Fruit fly (Drosophila melanogaster): ENCODE data around the gene CG31643.
A peak's percentile ranks its signal among the peaks of the same experiment; 100 is the strongest.

CG31643 gene

DNA sequence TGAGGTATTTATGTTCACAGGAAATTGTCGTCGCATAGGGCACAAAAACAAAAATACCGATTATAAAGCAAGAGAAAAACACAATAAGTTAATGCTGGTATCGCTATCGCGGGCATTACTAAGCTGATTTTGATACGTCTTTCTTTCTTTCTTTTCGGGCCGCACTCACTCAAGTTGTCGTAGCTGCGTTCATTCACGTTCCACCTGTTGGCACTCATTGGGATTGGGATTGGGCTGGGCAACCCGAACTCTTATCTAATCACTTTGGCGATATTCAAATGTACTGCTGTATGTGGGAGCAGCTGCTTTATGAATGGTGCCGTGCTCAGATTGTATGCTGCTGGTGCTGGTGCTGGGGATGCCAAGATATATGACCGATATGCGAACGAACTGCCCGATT lies 46.8 kb downstream of the CG31643 start (continued):
- TF ChIP-seq lbe (GFP tag; optimal IDR thresholded peaks at IDR 0.05) (no peak), CG3726 (GFP tag; IDR thresholded peaks at IDR 0.05) (no peak)

DNA sequence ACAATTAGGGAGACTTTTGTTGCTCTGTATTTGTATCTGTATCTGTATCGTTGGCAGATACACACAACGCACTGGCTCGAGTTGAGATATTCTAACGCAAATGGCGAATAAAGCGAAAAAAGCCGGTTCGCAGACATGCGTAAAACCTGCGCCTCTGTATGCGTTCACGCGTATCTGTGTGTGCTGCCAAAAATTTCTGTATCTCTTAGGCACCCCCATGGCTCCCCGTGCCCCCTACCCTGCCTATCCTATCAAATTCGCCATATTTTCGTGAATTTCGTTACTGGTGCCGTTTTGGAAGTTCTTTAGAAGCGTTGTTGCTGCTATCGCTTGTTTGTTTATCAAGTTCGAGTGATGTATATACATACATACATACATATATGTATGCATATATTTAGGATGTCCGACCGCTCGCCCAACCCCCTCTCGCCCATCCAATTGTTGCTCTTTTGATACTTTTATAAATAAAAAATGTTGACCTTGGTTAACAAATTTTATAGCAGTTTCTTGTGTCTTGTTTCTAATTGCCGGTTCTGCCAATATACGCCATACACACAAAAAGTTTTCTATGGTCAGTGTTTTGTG lies 47.9 kb downstream of the CG31643 start:
- TF ChIP-seq lab (GFP tag; optimal IDR thresholded peaks at IDR 0.05) (peak; percentile 24), Awh (GFP tag; IDR thresholded peaks at IDR 0.05) (no peak), NFAT (GFP tag; IDR thresholded peaks at IDR 0.05) (peak; percentile 48; the same call in 1 of the 2 replicates), z (GFP tag; IDR thresholded peaks at IDR 0.05) (0 out of 3 replicates have a peak, but pooled peaks have one; percentile 20), Deaf1 (tag; optimal IDR thresholded peaks at IDR 0.05) (peak; percentile 59), esg (GFP tag; conservative IDR thresholded peaks at IDR 0.05) (no peak), CG8290 (GFP tag; optimal IDR thresholded peaks at IDR 0.05) (no peak), CG8290 (tag; optimal IDR thresholded peaks at IDR 0.05) (peak in 1 of 2 experiments; percentile 10), bbx (GFP tag; IDR thresholded peaks at IDR 0.05; ENCODE audit: partially characterized antibody) (no peak), scrt (GFP tag; optimal IDR thresholded peaks at IDR 0.05) (peak; percentile 58), so (GFP tag; IDR thresholded peaks at IDR 0.05) (0 out of 3 replicates have a peak, but pooled peaks have one; percentile 33), Atf6 (GFP tag; IDR thresholded peaks at IDR 0.05) (peak; percentile 13; the same call in 1 of the 2 replicates), CG18599 (GFP tag; optimal IDR thresholded peaks at IDR 0.05) (peak; percentile 50), CG5180 (GFP tag; optimal IDR thresholded peaks at IDR 0.05) (no peak), usp (GFP tag; optimal IDR thresholded peaks at IDR 0.05) (no peak), NfI (GFP tag; optimal IDR thresholded peaks at IDR 0.05) (no peak), cwo (GFP tag; optimal IDR thresholded peaks at IDR 0.05) (peak; percentile 60), sens (GFP tag) (no peak), Atf3 (GFP tag; optimal IDR thresholded peaks at IDR 0.05) (no peak), exex (tag; optimal IDR thresholded peaks at IDR 0.05) (peak; percentile 42), Sin3A (optimal IDR thresholded peaks at IDR 0.05) (no peak), caup (GFP tag; optimal IDR thresholded peaks at IDR 0.05; ENCODE audit: severe bottlenecking) (peak; percentile 23), Fer2 (tag; optimal IDR thresholded peaks at IDR 0.05) (no peak), CG17829 (tag; optimal IDR thresholded peaks at IDR 0.05) (no peak), GATAe (GFP tag; conservative IDR thresholded peaks at IDR 0.05) (peak; percentile 48), CG10543 (GFP tag; optimal IDR thresholded peaks at IDR 0.05) (peak; percentile 90), CG12155 (GFP tag; optimal IDR thresholded peaks at IDR 0.05) (peak; percentile 23), CG13894 (tag; optimal IDR thresholded peaks at IDR 0.05) (peak; percentile 96), fu2 (GFP tag; optimal IDR thresholded peaks at IDR 0.05) (no peak), lbe (GFP tag; optimal IDR thresholded peaks at IDR 0.05) (peak; percentile 3), Fer3 (tag; optimal IDR thresholded peaks at IDR 0.05) (no peak), CG13287 (GFP tag; IDR thresholded peaks at IDR 0.05; ENCODE audit: partially characterized antibody) (peak; percentile 42; the same call in 1 of the 2 replicates), Rfx (GFP tag; IDR thresholded peaks at IDR 0.05) (peak; percentile 36; the same call in 1 of the 2 replicates), crol (GFP tag; IDR thresholded peaks at IDR 0.05) (peak; percentile 80), Adf1 (GFP tag; IDR thresholded peaks at IDR 0.05) (peak; percentile 85), Abd-B (GFP tag; optimal IDR thresholded peaks at IDR 0.05) (no peak), grn (GFP tag; optimal IDR thresholded peaks at IDR 0.05) (no peak), CG42726 (GFP tag; IDR thresholded peaks at IDR 0.05; ENCODE audit: partially characterized antibody) (peak; percentile 71), CG9932 (GFP tag; IDR thresholded peaks at IDR 0.05) (peak; percentile 59; the same call in 1 of the 2 replicates), dimm (GFP tag; IDR thresholded peaks at IDR 0.05) (no peak), CG15514 (GFP tag; optimal IDR thresholded peaks at IDR 0.05) (peak; percentile 21), klu (GFP tag; IDR thresholded peaks at IDR 0.05) (no peak), CG13624 (GFP tag; optimal IDR thresholded peaks at IDR 0.05) (peak; percentile 20), Hmr (GFP tag; optimal IDR thresholded peaks at IDR 0.05) (peak; percentile 40), Dbx (GFP tag; IDR thresholded peaks at IDR 0.05) (peak; percentile 50; the same call in 2 of the 3 replicates), sd (tag; optimal IDR thresholded peaks at IDR 0.05) (peak; percentile 83), CG10462 (GFP tag; optimal IDR thresholded peaks at IDR 0.05) (no peak)

Data from whole organism, embryonic.